Fruit fly (Drosophila melanogaster): ENCODE results near the gene CG7706.

CG7706 gene

DNA sequence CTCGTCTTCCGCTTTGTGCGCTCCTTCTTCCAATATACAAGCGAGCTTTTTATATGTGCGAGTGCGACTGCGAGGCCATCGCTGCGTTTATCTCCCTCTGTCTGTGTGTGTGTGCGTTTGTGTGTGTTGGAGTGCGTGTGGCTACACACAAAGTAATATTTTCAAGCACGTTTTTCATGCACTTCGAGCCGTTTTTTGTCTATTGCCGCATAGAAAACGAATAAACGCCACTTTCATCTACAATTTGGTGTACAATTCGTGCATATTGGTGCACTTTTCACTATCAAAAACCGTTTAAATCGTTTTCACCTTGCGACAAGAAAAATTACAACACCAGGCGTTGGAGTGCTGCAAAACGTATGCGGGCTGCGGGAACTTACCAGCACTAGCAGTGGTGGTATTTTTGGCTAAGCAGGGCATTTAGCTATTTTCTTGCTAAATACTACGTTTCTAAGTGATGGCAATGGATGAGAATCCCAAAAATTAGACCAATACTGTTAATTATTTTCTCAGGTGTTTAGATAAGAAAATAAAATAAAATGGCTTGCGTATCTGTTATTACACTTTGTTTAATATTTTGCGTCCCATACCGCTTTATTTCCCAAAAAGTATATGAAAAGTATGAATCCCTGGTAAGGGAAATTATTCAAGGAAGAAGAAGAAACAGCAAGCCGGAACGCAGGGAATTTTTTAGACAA is 18.5 kb upstream of the CG7706 start, which contains the start of the genes CG31224 and CstF64 (continued):
- TF ChIP-seq HLHmδ (GFP tag; optimal IDR thresholded peaks at IDR 0.05) (no peak), Blimp-1 (GFP tag; optimal IDR thresholded peaks at IDR 0.05) (peak; percentile 73), pnt (GFP tag; optimal IDR thresholded peaks at IDR 0.05) (peak; percentile 85), CG11695 (GFP tag; IDR thresholded peaks at IDR 0.05) (peak; percentile 65), bab2 (GFP tag; optimal IDR thresholded peaks at IDR 0.05) (peak; percentile 87), CG16815 (GFP tag; optimal IDR thresholded peaks at IDR 0.05) (peak; percentile 79), insv (GFP tag; optimal IDR thresholded peaks at IDR 0.05) (peak in 1 of 2 experiments; percentile 49), crc (GFP tag; optimal IDR thresholded peaks at IDR 0.05) (peak; percentile 87), CG5245 (GFP tag; optimal IDR thresholded peaks at IDR 0.05) (peak; percentile 76), ATbp (GFP tag; optimal IDR thresholded peaks at IDR 0.05) (peak; percentile 35), CG12219 (GFP tag; optimal IDR thresholded peaks at IDR 0.05) (peak; percentile 42), CG6791 (GFP tag; IDR thresholded peaks at IDR 0.05; ENCODE audit: partially characterized antibody) (no peak), ems (GFP tag; optimal IDR thresholded peaks at IDR 0.05) (peak; percentile 90), sr (GFP tag; IDR thresholded peaks at IDR 0.05) (0 out of 3 replicates have a peak, but pooled peaks have one; percentile 4), Vsx1 (GFP tag; optimal IDR thresholded peaks at IDR 0.05) (peak; percentile 22), Tbp (GFP tag; optimal IDR thresholded peaks at IDR 0.05) (no peak), caup (GFP tag; optimal IDR thresholded peaks at IDR 0.05; ENCODE audit: severe bottlenecking) (peak; percentile 86), sug (tag; optimal IDR thresholded peaks at IDR 0.05) (peak; percentile 83), CG8290 (GFP tag; optimal IDR thresholded peaks at IDR 0.05) (peak; percentile 83), CG8290 (tag; optimal IDR thresholded peaks at IDR 0.05) (no peak), CG1024 (GFP tag; IDR thresholded peaks at IDR 0.05) (peak; percentile 45; the same call in 1 of the 2 replicates), CG12391 (tag; optimal IDR thresholded peaks at IDR 0.05) (peak; percentile 88), CG4360 (GFP tag; IDR thresholded peaks at IDR 0.05) (no peak), crol (GFP tag; IDR thresholded peaks at IDR 0.05) (no peak; the same call in 1 of the 2 replicates), C15 (GFP tag; IDR thresholded peaks at IDR 0.05) (peak; percentile 43; the same call in 1 of the 3 replicates), YL-1 (GFP tag; optimal IDR thresholded peaks at IDR 0.05) (peak; percentile 92), pros (GFP tag; optimal IDR thresholded peaks at IDR 0.05) (no peak), Rx (GFP tag; IDR thresholded peaks at IDR 0.05) (peak; percentile 74), chinmo (GFP tag; IDR thresholded peaks at IDR 0.05; ENCODE audit: partially characterized antibody) (peak; percentile 59; the same call in 2 of the 4 replicates), D19B (GFP tag; optimal IDR thresholded peaks at IDR 0.05) (no peak), Poxn (GFP tag; IDR thresholded peaks at IDR 0.05) (no peak), jigr1 (GFP tag; IDR thresholded peaks at IDR 0.05) (0 out of 3 replicates have a peak, but pooled peaks have one; percentile 8), CG2199 (GFP tag; IDR thresholded peaks at IDR 0.05) (no peak), B-H1 (GFP tag; IDR thresholded peaks at IDR 0.05) (peak; percentile 78), dmrt99B (tag; optimal IDR thresholded peaks at IDR 0.05) (no peak), danr (GFP tag; IDR thresholded peaks at IDR 0.05) (no peak; the same call in 1 of the 2 replicates), CG4404 (GFP tag; IDR thresholded peaks at IDR 0.05) (peak; percentile 74), gsb-n (tag; optimal IDR thresholded peaks at IDR 0.05) (no peak), twi (tag; optimal IDR thresholded peaks at IDR 0.05) (peak; percentile 67), pum (GFP tag; optimal IDR thresholded peaks at IDR 0.05) (peak; percentile 88), CG15601 (tag; optimal IDR thresholded peaks at IDR 0.05) (peak; percentile 74), CG13123 (GFP tag; optimal IDR thresholded peaks at IDR 0.05) (peak; percentile 72), CG4282 (GFP tag; optimal IDR thresholded peaks at IDR 0.05) (peak; percentile 84), kay (GFP tag; optimal IDR thresholded peaks at IDR 0.05) (peak; percentile 71), Atf3 (GFP tag; optimal IDR thresholded peaks at IDR 0.05) (peak; percentile 82), tio (GFP tag; optimal IDR thresholded peaks at IDR 0.05) (no peak), CG4854 (GFP tag; optimal IDR thresholded peaks at IDR 0.05) (peak; percentile 85), CG4730 (GFP tag; IDR thresholded peaks at IDR 0.05) (peak; percentile 79), peb (GFP tag; IDR thresholded peaks at IDR 0.05) (peak; percentile 71), cato (GFP tag; optimal IDR thresholded peaks at IDR 0.05; ENCODE audit: borderline replicate concordance) (peak; percentile 78)
